Worm (Caenorhabditis elegans): ENCODE measurements around the gene ncs-7.

- no peak for TF ChIP-seq him-1 (tag; optimal IDR thresholded peaks at IDR 0.05)
- no peak for TF ChIP-seq W03F9.2 (tag; optimal IDR thresholded peaks at IDR 0.05)
- TF ChIP-seq dao-5 (tag; optimal IDR thresholded peaks at IDR 0.05): no peak
Observed at ce11 chrX:17662146-17662545, 47.8 kb downstream of the ncs-7 start, which contains the start of gene nlp-6.
